Worm (Caenorhabditis elegans) whole organism, young adult: ENCODE results near the gene mlt-8.
A peak's percentile ranks its signal among the peaks of the same experiment; 100 is the strongest.

Experiments
- B0261.1 ChIP-seq: sonication (generic microtip); optimal IDR thresholded peaks from 2 replicates; lab custom pipeline; 2016; ENCODE audit warnings: mild to moderate bottlenecking, missing genetic modification characterization, moderate library complexity, missing compliant biosample characterization
- Y67H2A.10 ChIP-seq: fragments of 200-800 bp; sonication (Bioruptor generic); conservative IDR thresholded peaks from 2 replicates; pipeline ENCODE4 v1.3.6; 2022; ENCODE audit warnings: missing genetic modification reagents, missing genetic modification characterization, missing compliant biosample characterization
- ama-1 ChIP-seq, 3 experiments: fragments of 150-350 bp in 1 of 3; sonication (generic microtip) in 2 of 3; optimal IDR thresholded peaks; 2 replicates each; lab custom pipeline; 2014 to 2018; ENCODE audit warnings: missing biosample characterization in 2 of 3, missing genetic modification characterization in 2 of 3, missing genetic modification reagents in 2 of 3
- aptf-3 ChIP-seq: fragments of 200-800 bp; sonication (Bioruptor generic); IDR thresholded peaks from 2 replicates; pipeline ENCODE4 v1.3.6; 2022; ENCODE audit warnings: missing genetic modification characterization, missing compliant biosample characterization
- attf-5 ChIP-seq: fragments of 200-800 bp; sonication (Bioruptor generic); optimal IDR thresholded peaks from 2 replicates; lab custom pipeline; 2018; ENCODE audit warnings: mild to moderate bottlenecking, missing genetic modification characterization, missing compliant biosample characterization
- ccch-3 ChIP-seq: fragments of 200-800 bp; sonication (Bioruptor generic); optimal IDR thresholded peaks from 2 replicates; lab custom pipeline; 2018; ENCODE audit warnings: mild to moderate bottlenecking, missing genetic modification characterization, missing compliant biosample characterization
- cebp-2 ChIP-seq: fragments of 200-800 bp; sonication (Bioruptor generic); IDR thresholded peaks from 2 replicates; pipeline ENCODE4 v1.3.6; 2022; ENCODE audit warnings: missing genetic modification characterization, missing compliant biosample characterization
- efl-1 ChIP-seq: fragments of 150-350 bp; optimal IDR thresholded peaks from 2 replicates; lab custom pipeline; 2014; ENCODE audit warnings: missing biosample characterization, missing genetic modification reagents, missing genetic modification characterization
- ets-4 ChIP-seq: fragments of 200-800 bp; sonication (Bioruptor generic); optimal IDR thresholded peaks from 2 replicates; lab custom pipeline; 2018; ENCODE audit warnings: mild to moderate bottlenecking, missing genetic modification characterization, missing compliant biosample characterization
- nhr-90 ChIP-seq: sonication (generic microtip); optimal IDR thresholded peaks from 2 replicates; lab custom pipeline; 2016; ENCODE audit warnings: missing genotype, mild to moderate bottlenecking, missing genetic modification characterization, missing compliant biosample characterization
- pha-4 ChIP-seq: fragments of 150-350 bp; sonication (generic microtip); optimal IDR thresholded peaks from 2 replicates; lab custom pipeline; 2014; ENCODE audit warnings: missing biosample characterization, missing genetic modification reagents, missing genetic modification characterization
- ztf-25 ChIP-seq: fragments of 200-800 bp; sonication (Bioruptor generic); IDR thresholded peaks from 2 replicates; pipeline ENCODE4 v1.3.6; 2022; ENCODE audit warnings: missing genetic modification reagents, missing genetic modification characterization, missing compliant biosample characterization

DNA sequence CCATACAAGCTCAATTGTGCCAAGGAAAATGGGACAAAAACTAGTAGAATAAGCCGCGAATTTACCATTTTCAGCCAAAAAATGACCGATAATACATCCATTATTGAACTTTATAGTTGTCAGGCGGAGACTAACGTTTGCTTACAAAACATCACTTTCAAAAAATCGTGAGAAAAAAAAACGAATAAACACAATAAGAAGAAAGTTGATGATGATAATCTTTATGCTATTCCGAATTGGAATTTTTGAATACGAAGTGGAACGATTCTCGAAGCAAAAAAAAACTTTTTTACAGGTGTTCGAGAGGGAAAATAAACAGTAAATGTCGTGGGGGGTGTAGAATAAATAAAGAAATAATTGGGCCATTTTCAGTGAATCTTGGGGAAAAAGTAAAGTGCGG is 5.7 kb upstream of the mlt-8 start, which contains the start of gene W08F4.7:
- TF ChIP-seq efl-1 (GFP tag; lab: Kevin White, UChicago): no peak
- no peak for TF ChIP-seq attf-5 (GFP tag; lab: Kevin White, UChicago)
- TF ChIP-seq pha-4 (tag; lab: Kevin White, UChicago): no peak
- no peak for TF ChIP-seq Y67H2A.10 (GFP tag; lab: Robert Waterston, UW)
- TF ChIP-seq B0261.1 (tag; lab: Kevin White, UChicago): no peak
- no peak for TF ChIP-seq aptf-3
- no peak for TF ChIP-seq ama-1 (optimal IDR thresholded peaks at IDR 0.05; lab: Kevin White, UChicago)
- TF ChIP-seq ama-1 (GFP tag; optimal IDR thresholded peaks at IDR 0.05; lab: Kevin White, UChicago): peak in 1 of 2 experiments; percentile 38
- no peak for TF ChIP-seq ccch-3 (GFP tag; lab: Kevin White, UChicago)
- no peak for TF ChIP-seq cebp-2 (GFP tag; lab: Robert Waterston, UW)
- TF ChIP-seq nhr-90: no peak
- no peak for TF ChIP-seq ztf-25 (GFP tag; lab: Robert Waterston, UW)
- TF ChIP-seq ets-4: no peak
